Fruit fly (Drosophila melanogaster) whole organism, prepupa: ENCODE measurements around the gene Cht7.

Experiments used
- CG11762 ChIP-seq: fragments of 200-800 bp; sonication (Bioruptor generic); optimal IDR thresholded peaks from 3 replicates; lab custom pipeline; 2016; ENCODE audit warnings: missing biosample characterization, missing genetic modification characterization; ENCODE audit not compliant: insufficient read depth
- CG15336 ChIP-seq: fragments of 200-800 bp; sonication (Bioruptor generic); IDR thresholded peaks from 2 replicates; pipeline ENCODE4 v1.3.6; 2022; ENCODE audit warnings: missing biosample characterization, missing genetic modification characterization
- CG1621 ChIP-seq: fragments of 200-800 bp; sonication (Bioruptor generic); optimal IDR thresholded peaks from 3 replicates; lab custom pipeline; 2018; ENCODE audit warnings: missing biosample characterization, mild to moderate bottlenecking, missing genetic modification characterization
- CG16779 ChIP-seq: fragments of 200-800 bp; sonication (Bioruptor generic); optimal IDR thresholded peaks from 3 replicates; lab custom pipeline; 2017; ENCODE audit warnings: missing biosample characterization, mild to moderate bottlenecking, missing genetic modification characterization
- CG3032 ChIP-seq: fragments of 200-800 bp; optimal IDR thresholded peaks from 2 replicates; lab custom pipeline; 2019; ENCODE audit warnings: missing biosample characterization, mild to moderate bottlenecking, missing genetic modification characterization, moderate library complexity
- CG31627 ChIP-seq: fragments of 200-800 bp; sonication (Bioruptor generic); optimal IDR thresholded peaks from 3 replicates; lab custom pipeline; 2016; ENCODE audit warnings: missing biosample characterization, missing genetic modification characterization
- CG32006 ChIP-seq: fragments of 200-800 bp; sonication (Bioruptor generic); optimal IDR thresholded peaks from 3 replicates; lab custom pipeline; 2017; ENCODE audit warnings: missing biosample characterization, mild to moderate bottlenecking, missing genetic modification characterization
- CG34406 ChIP-seq: fragments of 200-800 bp; sonication (Bioruptor generic); optimal IDR thresholded peaks from 3 replicates; lab custom pipeline; 2016; ENCODE audit warnings: missing biosample characterization, missing genetic modification characterization
- CG3919 ChIP-seq: fragments of 200-800 bp; sonication (Bioruptor generic); optimal IDR thresholded peaks from 3 replicates; lab custom pipeline; 2016; ENCODE audit warnings: missing biosample characterization, missing genetic modification characterization
- CG6163 ChIP-seq: fragments of 200-800 bp; sonication (Bioruptor generic); IDR thresholded peaks from 3 replicates; pipeline ENCODE4 v1.3.6; 2022; ENCODE audit warnings: missing biosample characterization, missing genetic modification characterization
- CG6276 ChIP-seq: fragments of 200-800 bp; sonication (Bioruptor generic); optimal IDR thresholded peaks from 2 replicates; lab custom pipeline; 2017; ENCODE audit warnings: missing biosample characterization, mild to moderate bottlenecking, missing genetic modification characterization
- CG6792 ChIP-seq: fragments of 200-800 bp; sonication (Bioruptor generic); optimal IDR thresholded peaks from 3 replicates; lab custom pipeline; 2016; ENCODE audit warnings: missing biosample characterization, missing genetic modification characterization
- CG6808 ChIP-seq: fragments of 200-800 bp; sonication (Bioruptor generic); optimal IDR thresholded peaks from 3 replicates; lab custom pipeline; 2017; ENCODE audit warnings: missing biosample characterization, missing genetic modification characterization, mild to moderate bottlenecking, moderate library complexity, missing genetic modification reagents
- CG7368 ChIP-seq: fragments of 200-800 bp; sonication (Bioruptor generic); optimal IDR thresholded peaks from 3 replicates; lab custom pipeline; 2016; ENCODE audit warnings: missing biosample characterization, missing genetic modification characterization
- CG8119 ChIP-seq: fragments of 200-800 bp; sonication (Bioruptor generic); IDR thresholded peaks from 3 replicates; pipeline ENCODE4 v1.3.6; 2022; ENCODE audit warnings: missing biosample characterization, missing genetic modification characterization
- CG8319 ChIP-seq: fragments of 200-800 bp; sonication (Bioruptor generic); optimal IDR thresholded peaks from 3 replicates; lab custom pipeline; 2016; ENCODE audit warnings: missing biosample characterization, missing genetic modification characterization
- CG8632 ChIP-seq: fragments of 200-800 bp; sonication (Bioruptor generic); optimal IDR thresholded peaks from 3 replicates; lab custom pipeline; 2016; ENCODE audit warnings: missing biosample characterization, missing genetic modification characterization
- Eip78C ChIP-seq: fragments of 200-800 bp; sonication (Bioruptor generic); peaks from one replicate; lab custom pipeline; 2016; ENCODE audit warnings: missing biosample characterization, missing genetic modification characterization
- Eip93F ChIP-seq: fragments of 200-800 bp; sonication (Bioruptor generic); optimal IDR thresholded peaks from 2 replicates; lab custom pipeline; 2016; ENCODE audit warnings: missing biosample characterization, mild to moderate bottlenecking, missing genetic modification characterization
- Ets21C ChIP-seq: fragments of 200-800 bp; sonication (Bioruptor generic); optimal IDR thresholded peaks from 3 replicates; lab custom pipeline; 2016; ENCODE audit warnings: missing biosample characterization, missing genetic modification characterization
- Ets96B ChIP-seq: fragments of 200-800 bp; optimal IDR thresholded peaks from 2 replicates; lab custom pipeline; 2019; ENCODE audit warnings: missing biosample characterization, mild to moderate bottlenecking, missing genetic modification characterization, moderate library complexity
- Hr38 ChIP-seq: sonication (Bioruptor generic); optimal IDR thresholded peaks from 2 replicates; lab custom pipeline; 2016; ENCODE audit warnings: missing biosample characterization, missing genetic modification characterization
- Hr39 ChIP-seq: fragments of 200-800 bp; sonication (Bioruptor generic); optimal IDR thresholded peaks from 2 replicates; lab custom pipeline; 2016; ENCODE audit warnings: missing biosample characterization, missing genetic modification characterization
- Met ChIP-seq: fragments of 200-800 bp; sonication (Bioruptor generic); optimal IDR thresholded peaks from 3 replicates; lab custom pipeline; 2016; ENCODE audit warnings: missing biosample characterization, missing genetic modification characterization
- OdsH ChIP-seq: fragments of 200-800 bp; sonication (Bioruptor generic); optimal IDR thresholded peaks from 3 replicates; lab custom pipeline; 2016; ENCODE audit warnings: missing biosample characterization, missing genetic modification characterization
- Sox102F ChIP-seq: fragments of 200-800 bp; sonication (Bioruptor generic); optimal IDR thresholded peaks from 2 replicates; lab custom pipeline; 2016; ENCODE audit warnings: missing biosample characterization, mild to moderate bottlenecking, missing genetic modification characterization
- Sox14 ChIP-seq: fragments of 200-800 bp; sonication (Bioruptor generic); optimal IDR thresholded peaks from 3 replicates; lab custom pipeline; 2016; ENCODE audit warnings: missing biosample characterization, missing genetic modification characterization
- Sox15 ChIP-seq: fragments of 200-800 bp; sonication (Bioruptor generic); optimal IDR thresholded peaks from 3 replicates; lab custom pipeline; 2016; ENCODE audit warnings: missing biosample characterization, missing genetic modification characterization
- achi ChIP-seq: fragments of 200-800 bp; sonication (Bioruptor generic); optimal IDR thresholded peaks from 3 replicates; lab custom pipeline; 2016; ENCODE audit warnings: missing biosample characterization, missing genetic modification characterization
- acj6 ChIP-seq: fragments of 200-800 bp; sonication (Bioruptor generic); optimal IDR thresholded peaks from 3 replicates; lab custom pipeline; 2016; ENCODE audit warnings: missing biosample characterization, missing genetic modification characterization
- cyc ChIP-seq: fragments of 200-800 bp; sonication (Bioruptor generic); optimal IDR thresholded peaks from 3 replicates; lab custom pipeline; 2016; ENCODE audit warnings: missing biosample characterization, missing genetic modification characterization
- dsx ChIP-seq: fragments of 200-800 bp; optimal IDR thresholded peaks from 3 replicates; lab custom pipeline; 2019; ENCODE audit warnings: missing biosample characterization, mild to moderate bottlenecking, missing genetic modification characterization, moderate library complexity; ENCODE audit not compliant: poor library complexity, severe bottlenecking
- eg ChIP-seq: fragments of 200-800 bp; sonication (Bioruptor generic); IDR thresholded peaks from 3 replicates; pipeline ENCODE4 v1.3.6; 2022; ENCODE audit warnings: missing biosample characterization, missing genetic modification characterization
- esn ChIP-seq: fragments of 200-800 bp; sonication (Bioruptor generic); optimal IDR thresholded peaks from 2 replicates; lab custom pipeline; 2016; ENCODE audit warnings: missing biosample characterization, mild to moderate bottlenecking, missing genetic modification characterization, moderate library complexity
- fd59A ChIP-seq: fragments of 200-800 bp; sonication (Bioruptor generic); optimal IDR thresholded peaks from 2 replicates; lab custom pipeline; 2017; ENCODE audit warnings: missing biosample characterization, mild to moderate bottlenecking, missing genetic modification characterization, missing genetic modification reagents
- fd85E ChIP-seq: fragments of 200-800 bp; sonication (Bioruptor generic); optimal IDR thresholded peaks from 3 replicates; lab custom pipeline; 2016; ENCODE audit warnings: missing biosample characterization, missing genetic modification characterization
- fkh ChIP-seq: fragments of 200-800 bp; sonication (Bioruptor generic); optimal IDR thresholded peaks from 3 replicates; lab custom pipeline; 2017; ENCODE audit warnings: missing biosample characterization, mild to moderate bottlenecking, missing genetic modification characterization, moderate library complexity
- lz ChIP-seq: fragments of 200-800 bp; sonication (Bioruptor generic); optimal IDR thresholded peaks from 3 replicates; lab custom pipeline; 2016; ENCODE audit warnings: missing biosample characterization, missing genetic modification characterization
- net ChIP-seq: fragments of 200-800 bp; sonication (Bioruptor generic); optimal IDR thresholded peaks from 3 replicates; lab custom pipeline; 2016; ENCODE audit warnings: missing biosample characterization, missing genetic modification characterization
- pdm3 ChIP-seq: fragments of 200-800 bp; sonication (Bioruptor generic); optimal IDR thresholded peaks from 3 replicates; lab custom pipeline; 2016; ENCODE audit warnings: missing biosample characterization, missing genetic modification characterization
- salr ChIP-seq, 2 experiments: fragments of 200-800 bp; sonication (Bioruptor generic); optimal IDR thresholded peaks; 3 replicates each; lab custom pipeline; 2016 to 2018; ENCODE audit warnings: missing biosample characterization in 2 of 2, missing genetic modification characterization in 2 of 2, mild to moderate bottlenecking in 1 of 2
- spab ChIP-seq: fragments of 200-800 bp; sonication (Bioruptor generic); optimal IDR thresholded peaks from 2 replicates; lab custom pipeline; 2017; ENCODE audit warnings: missing biosample characterization, mild to moderate bottlenecking, missing genetic modification characterization, missing genetic modification reagents
- ss ChIP-seq, 2 experiments: fragments of 200-800 bp; sonication (Bioruptor generic); optimal IDR thresholded peaks; 2 replicates in 1 of 2; 3 replicates in 1 of 2; lab custom pipeline; 2017 to 2018; ENCODE audit warnings: mild to moderate bottlenecking in 2 of 2, missing biosample characterization in 2 of 2, missing genetic modification characterization in 2 of 2, moderate library complexity in 1 of 2
- svp ChIP-seq: fragments of 200-800 bp; sonication (Bioruptor generic); peaks from one replicate; lab custom pipeline; 2016; ENCODE audit warnings: missing biosample characterization, missing genetic modification characterization
- vri ChIP-seq: fragments of 200-800 bp; sonication (Bioruptor generic); optimal IDR thresholded peaks from 3 replicates; lab custom pipeline; 2016; ENCODE audit warnings: missing biosample characterization, mild to moderate bottlenecking, missing genetic modification characterization

Gene Cht7

DNA sequence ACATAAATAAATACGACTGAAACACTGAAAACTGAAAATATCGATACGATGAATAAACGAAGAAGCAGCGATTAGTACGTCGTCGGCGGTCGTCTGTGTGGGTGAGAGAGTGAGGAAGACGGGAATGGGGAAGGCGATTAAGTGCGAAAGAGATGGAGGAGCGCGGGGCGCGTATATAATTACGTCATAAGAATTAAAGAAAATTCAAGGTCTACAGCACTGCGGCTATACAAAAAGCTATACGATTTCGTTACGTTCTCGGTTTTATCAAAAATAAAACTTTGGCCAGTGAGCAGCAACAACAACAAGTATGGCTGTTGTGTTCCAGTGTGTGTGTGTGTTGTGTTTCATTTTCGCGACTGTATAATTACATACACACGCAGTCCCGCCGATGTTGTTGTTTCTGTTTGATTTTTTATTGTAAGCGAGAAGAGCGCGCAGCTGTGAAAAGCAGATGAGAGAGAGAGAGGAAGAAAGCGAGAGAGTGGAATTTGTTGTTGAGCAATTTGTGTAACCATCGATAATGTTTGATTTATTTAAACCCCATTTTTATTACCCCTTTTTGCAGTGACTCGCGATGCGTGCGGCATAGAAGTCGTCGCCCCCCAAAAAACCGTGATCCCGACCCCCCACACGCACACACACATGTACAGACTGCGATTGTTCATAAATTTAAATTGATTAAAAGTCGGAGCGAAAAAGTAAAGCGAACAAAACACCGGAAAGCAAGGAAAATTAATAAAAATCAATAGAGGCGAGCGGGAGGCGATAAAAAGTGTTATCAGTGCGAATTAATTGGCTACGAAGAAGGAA, 42.5 kb upstream of the Cht7 start (continued):
- TF ChIP-seq cyc (no peak), Hr38 (GFP tag; lab: Kevin White, UChicago) (no peak), CG8319 (no peak), CG31627 (GFP tag; lab: Kevin White, UChicago) (no peak), salr (GFP tag; optimal IDR thresholded peaks at IDR 0.05; lab: Kevin White, UChicago) (no peak)

DNA sequence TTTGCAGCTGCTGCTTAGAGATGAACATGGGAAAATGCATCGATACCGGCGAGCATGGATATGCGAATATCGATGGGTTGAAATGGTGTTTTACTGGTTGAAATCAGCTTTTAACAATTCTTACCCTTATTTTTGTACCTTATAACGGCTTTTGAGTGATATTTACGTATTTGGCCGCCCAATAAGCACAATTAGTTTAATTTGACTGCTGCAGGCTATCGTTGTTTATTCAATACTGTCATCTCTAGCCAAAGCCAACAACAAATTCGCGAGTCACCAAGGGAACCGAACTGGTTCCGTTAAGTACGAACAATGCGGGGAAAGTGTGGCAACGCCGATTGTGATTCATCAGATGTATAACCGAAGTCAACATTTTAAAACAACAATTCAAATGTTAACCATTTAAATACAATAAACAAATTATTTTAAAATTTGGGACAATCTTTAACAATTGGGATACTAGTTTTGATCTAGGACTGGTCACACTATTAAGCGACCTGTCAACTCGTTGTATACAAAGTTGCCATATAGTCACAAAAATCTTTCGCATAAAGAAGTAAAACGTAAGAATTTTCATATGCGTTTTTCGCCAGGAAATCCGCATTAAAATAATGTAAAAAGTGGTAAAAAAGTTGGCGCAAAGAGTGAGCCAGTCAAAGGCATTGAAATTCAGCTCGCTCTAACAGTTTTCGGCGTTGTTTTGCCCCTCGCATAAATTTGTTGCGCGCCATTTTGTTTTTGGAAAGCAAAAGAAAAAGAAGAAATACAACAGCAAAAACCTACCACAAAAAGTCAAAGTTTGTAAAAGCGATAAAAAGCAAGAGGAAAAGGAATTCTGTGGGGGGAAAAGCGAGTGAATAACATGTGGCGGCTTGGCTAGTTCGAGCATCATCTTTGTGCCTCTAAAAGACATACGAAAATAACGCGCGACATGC, 41.6 kb upstream of the Cht7 start, which contains the start of the genes Usp5 and BtbVII:
Gene Usp5 (minus strand): TSS at position 234 of the 935 bp plus-strand sequence.
Gene BtbVII (plus strand): TSS at position 522 of the 935 bp plus-strand sequence.
- TF ChIP-seq cyc, result peak; percentile 31
- no peak for TF ChIP-seq pdm3 (GFP tag; lab: Kevin White, UChicago)
- peak; percentile 29 for TF ChIP-seq CG32006 (GFP tag; lab: Kevin White, UChicago)
- TF ChIP-seq CG7368 (GFP tag; lab: Kevin White, UChicago), result no peak
- peak; percentile 31 for TF ChIP-seq Ets96B (tag; lab: Kevin White, UChicago)
- peak; percentile 51 for TF ChIP-seq net (GFP tag; lab: Kevin White, UChicago)
- TF ChIP-seq Sox14 (GFP tag; lab: Kevin White, UChicago), result peak; percentile 60
- peak; percentile 48 for TF ChIP-seq CG6792
- TF ChIP-seq lz (GFP tag; lab: Kevin White, UChicago), result peak; percentile 79
- peak; percentile 91 for TF ChIP-seq Eip78C (GFP tag; lab: Kevin White, UChicago)
- TF ChIP-seq Sox15 (GFP tag; lab: Kevin White, UChicago), result peak; percentile 6
- TF ChIP-seq CG16779 (tag; lab: Kevin White, UChicago), result peak; percentile 17
- TF ChIP-seq Ets21C (GFP tag; lab: Kevin White, UChicago), result peak; percentile 60
- TF ChIP-seq Hr39, result no peak
- peak; percentile 94 for TF ChIP-seq fkh (GFP tag; lab: Kevin White, UChicago)
- TF ChIP-seq CG3032 (tag; lab: Kevin White, UChicago), result peak; percentile 39
- peak; percentile 68 for TF ChIP-seq Met (GFP tag; lab: Kevin White, UChicago)
- peak in 1 of 2 experiments; percentile 66 for TF ChIP-seq ss (GFP tag; optimal IDR thresholded peaks at IDR 0.05; lab: Kevin White, UChicago)
- no peak for TF ChIP-seq CG8632 (GFP tag; lab: Kevin White, UChicago)
- TF ChIP-seq CG6163 (GFP tag; lab: Robert Waterston, UW), result no peak
- peak; percentile 19 for TF ChIP-seq vri (GFP tag; lab: Kevin White, UChicago)
- TF ChIP-seq achi (GFP tag; lab: Kevin White, UChicago), result peak; percentile 52
- TF ChIP-seq CG11762, result no peak
- TF ChIP-seq salr (GFP tag; optimal IDR thresholded peaks at IDR 0.05; lab: Kevin White, UChicago), result peak in 1 of 2 experiments; percentile 12
- TF ChIP-seq dsx, result peak; percentile 17
- no peak for TF ChIP-seq Sox102F (GFP tag; lab: Kevin White, UChicago)
- TF ChIP-seq CG34406 (GFP tag; lab: Kevin White, UChicago), result peak; percentile 55
- peak; percentile 36; the same call in 1 of the 3 replicates for TF ChIP-seq CG8119
- TF ChIP-seq Hr38 (GFP tag; lab: Kevin White, UChicago), result no peak
- TF ChIP-seq Eip93F (GFP tag; lab: Kevin White, UChicago), result no peak
- peak; percentile 70 for TF ChIP-seq acj6 (GFP tag; lab: Kevin White, UChicago)
- TF ChIP-seq CG6276 (GFP tag; lab: Kevin White, UChicago), result no peak
- TF ChIP-seq CG6808, result peak; percentile 55
- peak; percentile 43 for TF ChIP-seq CG3919
- 0 out of 2 replicates have a peak, but pooled peaks have one; percentile 14 for TF ChIP-seq CG15336 (GFP tag; lab: Robert Waterston, UW)
- TF ChIP-seq fd59A (GFP tag; lab: Kevin White, UChicago), result peak; percentile 20
- TF ChIP-seq eg (GFP tag; lab: Robert Waterston, UW), result 0 out of 3 replicates have a peak, but pooled peaks have one; percentile 10
- peak; percentile 72 for TF ChIP-seq esn (GFP tag; lab: Kevin White, UChicago)
- TF ChIP-seq CG31627 (GFP tag; lab: Kevin White, UChicago), result peak; percentile 72
- TF ChIP-seq fd85E, result no peak
- no peak for TF ChIP-seq OdsH
- TF ChIP-seq svp, result peak; percentile 81
- TF ChIP-seq spab (GFP tag; lab: Kevin White, UChicago), result peak; percentile 6
- TF ChIP-seq CG1621, result peak; percentile 18
